Worm (Caenorhabditis elegans): ENCODE results near the gene srbc-21.

DNA sequence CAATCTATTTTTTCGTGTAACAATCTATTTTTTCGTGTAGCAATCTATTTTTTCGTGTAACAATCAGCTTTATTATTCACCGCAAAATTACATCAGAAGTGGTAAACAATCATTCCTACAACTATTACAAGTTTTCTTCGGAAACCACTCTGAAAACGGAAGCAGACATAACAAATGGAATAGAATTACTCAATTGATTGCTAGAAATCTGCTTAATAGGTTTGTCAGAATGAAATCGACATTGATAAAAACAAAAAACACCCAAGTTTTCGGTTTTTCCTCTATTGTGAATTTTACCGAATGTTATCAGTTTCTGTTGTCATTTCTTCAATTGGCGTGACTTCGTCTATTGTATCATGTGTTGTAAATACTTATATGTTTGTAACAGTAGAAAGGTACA lies 8.5 kb upstream of the srbc-21 start, which contains the start of gene srbc-20:
- TF ChIP-seq unc-120 (tag; optimal IDR thresholded peaks at IDR 0.05; ENCODE audit: poor library complexity, severe bottlenecking) (no peak), nhr-237 (tag; optimal IDR thresholded peaks at IDR 0.05) (no peak), lin-13 (tag; optimal IDR thresholded peaks at IDR 0.05) (no peak), unc-39 (tag; optimal IDR thresholded peaks at IDR 0.05) (no peak), lsy-2 (tag; optimal IDR thresholded peaks at IDR 0.05) (no peak), hlh-1 (tag; optimal IDR thresholded peaks at IDR 0.05) (no peak), ztf-11 (tag; optimal IDR thresholded peaks at IDR 0.05) (no peak), zip-8 (tag; optimal IDR thresholded peaks at IDR 0.05) (no peak), unc-62 (GFP tag; optimal IDR thresholded peaks at IDR 0.05) (no peak)

Measured in whole organism, mixed stage, embryonic.